Fruit fly (Drosophila melanogaster) whole organism, embryonic: ENCODE measurements around the gene fbl.

ENCODE experiments used
- Awh ChIP-seq: fragments of 200-800 bp; sonication (Bioruptor generic); IDR thresholded peaks from 2 replicates; pipeline ENCODE4, ENCODE4 v1.3.6; 2022; ENCODE audit warnings: missing biosample characterization, missing genetic modification characterization
- CG12071 ChIP-seq: fragments of 200-800 bp; sonication (Bioruptor generic); optimal IDR thresholded peaks from 3 replicates; lab custom pipeline; 2018; ENCODE audit warnings: missing biosample characterization, mild to moderate bottlenecking, missing genetic modification characterization
- CG12942 ChIP-seq: fragments of 200-800 bp; sonication (Bioruptor generic); optimal IDR thresholded peaks from 3 replicates; lab custom pipeline; 2016; ENCODE audit warnings: missing biosample characterization, missing genetic modification characterization
- CG13424 ChIP-seq: fragments of 200-800 bp; sonication (Bioruptor generic); optimal IDR thresholded peaks from 2 replicates; lab custom pipeline; 2019; ENCODE audit warnings: missing biosample characterization, mild to moderate bottlenecking, missing genetic modification characterization, moderate library complexity
- CG13775 ChIP-seq: fragments of 200-800 bp; sonication (Bioruptor generic); optimal IDR thresholded peaks from 3 replicates; lab custom pipeline; 2017; ENCODE audit warnings: missing biosample characterization, mild to moderate bottlenecking, missing genetic modification characterization
- CG16813 ChIP-seq: fragments of 200-800 bp; sonication (Bioruptor generic); IDR thresholded peaks from 3 replicates; pipeline ENCODE4 v1.3.6; 2022; ENCODE audit warnings: missing biosample characterization, missing genetic modification characterization; ENCODE audit not compliant: partially characterized antibody
- CG17802 ChIP-seq: fragments of 200-800 bp; sonication (Bioruptor generic); optimal IDR thresholded peaks from 2 replicates; lab custom pipeline; 2018; ENCODE audit warnings: missing biosample characterization, mild to moderate bottlenecking, missing genetic modification characterization, moderate library complexity
- CG18476 ChIP-seq: fragments of 200-800 bp; sonication (Bioruptor generic); optimal IDR thresholded peaks from 2 replicates; lab custom pipeline; 2016; ENCODE audit warnings: missing biosample characterization, mild to moderate bottlenecking, missing genetic modification characterization
- CG3407 ChIP-seq: fragments of 200-800 bp; sonication (Bioruptor generic); optimal IDR thresholded peaks from 2 replicates; lab custom pipeline; 2018; ENCODE audit warnings: missing biosample characterization, mild to moderate bottlenecking, missing genetic modification characterization
- CG6254 ChIP-seq: fragments of 200-800 bp; sonication (Bioruptor generic); optimal IDR thresholded peaks from 3 replicates; lab custom pipeline; 2017; ENCODE audit warnings: mild to moderate bottlenecking, missing biosample characterization, missing genetic modification reagents, missing genetic modification characterization
- CG9437 ChIP-seq: fragments of 200-800 bp; sonication (Bioruptor generic); optimal IDR thresholded peaks from 2 replicates; lab custom pipeline; 2018; ENCODE audit warnings: missing biosample characterization, mild to moderate bottlenecking, missing genetic modification characterization
- Dek ChIP-seq: fragments of 200-800 bp; sonication (Bioruptor generic); optimal IDR thresholded peaks from 3 replicates; lab custom pipeline; 2019; ENCODE audit warnings: missing biosample characterization, mild to moderate bottlenecking, missing genetic modification characterization, moderate library complexity
- Dfd ChIP-seq, 2 experiments: fragments of >200 bp; optimal IDR thresholded peaks; 2 replicates each; lab custom pipeline; 2017; ENCODE audit warnings: missing biosample characterization in 2 of 2, missing genetic modification characterization in 2 of 2
- Dll ChIP-seq: fragments of 200-800 bp; sonication (Bioruptor generic); IDR thresholded peaks from 4 replicates; pipeline ENCODE4 v1.3.6; 2022; ENCODE audit warnings: missing biosample characterization, missing genetic modification characterization; ENCODE audit not compliant: partially characterized antibody
- Dp ChIP-seq: fragments of 200-800 bp; sonication (Bioruptor generic); optimal IDR thresholded peaks from 2 replicates; lab custom pipeline; 2018; ENCODE audit warnings: missing biosample characterization, mild to moderate bottlenecking, missing genetic modification characterization, moderate library complexity
- Hr51 ChIP-seq, 2 experiments: fragments of 200-800 bp; sonication (Bioruptor generic); optimal IDR thresholded peaks; 2 replicates in 1 of 2; 3 replicates in 1 of 2; lab custom pipeline; 2016 to 2018; ENCODE audit warnings: missing biosample characterization in 2 of 2, missing genetic modification characterization in 2 of 2, mild to moderate bottlenecking in 1 of 2, moderate library complexity in 1 of 2
- Lpt ChIP-seq: fragments of >200 bp; optimal IDR thresholded peaks from 2 replicates; lab custom pipeline; 2018; ENCODE audit warnings: missing biosample characterization, missing genetic modification characterization
- Med ChIP-seq: fragments of 200-800 bp; sonication (Bioruptor generic); peaks from one replicate; lab custom pipeline; 2016; ENCODE audit warnings: missing biosample characterization, missing genetic modification characterization, mild to moderate bottlenecking, inconsistent platforms, moderate library complexity
- Pdp1 ChIP-seq, 2 experiments: fragments of 200-800 bp; sonication (Bioruptor generic); optimal IDR thresholded peaks; 3 replicates each; lab custom pipeline; 2016; ENCODE audit warnings: missing biosample characterization in 2 of 2, missing genetic modification characterization in 2 of 2, mild to moderate bottlenecking in 1 of 2, moderate library complexity in 1 of 2
- Scr ChIP-seq: fragments of 200-800 bp; sonication (Bioruptor generic); IDR thresholded peaks from 2 replicates; pipeline ENCODE4 v1.3.6; 2022; ENCODE audit warnings: missing biosample characterization, missing genetic modification characterization; ENCODE audit not compliant: partially characterized antibody
- Sox102F ChIP-seq: fragments of 200-800 bp; sonication (Bioruptor generic); optimal IDR thresholded peaks from 2 replicates; lab custom pipeline; 2018; ENCODE audit warnings: missing biosample characterization, mild to moderate bottlenecking, missing genetic modification characterization, moderate library complexity
- TFAM ChIP-seq: fragments of 200-800 bp; sonication (Bioruptor generic); optimal IDR thresholded peaks from 2 replicates; lab custom pipeline; 2017; ENCODE audit warnings: missing biosample characterization, missing genetic modification characterization, inconsistent platforms
- Trl ChIP-seq, 3 experiments: fragments of >200 bp in 2 of 3; fragments of 200-800 bp in 1 of 3; sonication (Bioruptor generic) in 1 of 3; optimal IDR thresholded peaks; 2 replicates in 1 of 3; 3 replicates in 2 of 3; lab custom pipeline; 2016 to 2017; ENCODE audit warnings: missing biosample characterization in 1 of 3, missing genetic modification characterization in 1 of 3
- bcd ChIP-seq: fragments of 200-800 bp; sonication (Bioruptor generic); optimal IDR thresholded peaks from 2 replicates; lab custom pipeline; 2017; ENCODE audit warnings: missing biosample characterization, mild to moderate bottlenecking, missing genetic modification characterization
- bigmax ChIP-seq: fragments of 200-800 bp; sonication (Bioruptor generic); optimal IDR thresholded peaks from 2 replicates; lab custom pipeline; 2018; ENCODE audit warnings: missing biosample characterization, mild to moderate bottlenecking, missing genetic modification characterization
- dpn ChIP-seq, 2 experiments: fragments of 200-800 bp; sonication (Bioruptor generic); optimal IDR thresholded peaks; 3 replicates each; lab custom pipeline; 2016; ENCODE audit warnings: missing biosample characterization in 2 of 2, missing genetic modification characterization in 2 of 2
- gcm ChIP-seq: fragments of 200-800 bp; sonication (Bioruptor generic); optimal IDR thresholded peaks from 2 replicates; lab custom pipeline; 2019; ENCODE audit warnings: missing biosample characterization, mild to moderate bottlenecking, missing genetic modification characterization, moderate library complexity
- psq ChIP-seq: fragments of 200-800 bp; sonication (Bioruptor generic); optimal IDR thresholded peaks from 2 replicates; lab custom pipeline; 2017; ENCODE audit warnings: missing biosample characterization, missing genetic modification characterization
- rib ChIP-seq: fragments of 200-800 bp; sonication (Bioruptor generic); IDR thresholded peaks from 2 replicates; pipeline ENCODE4 v1.3.6; 2022; ENCODE audit warnings: missing biosample characterization, missing genetic modification characterization
- ro ChIP-seq: fragments of 200-800 bp; sonication (Bioruptor generic); IDR thresholded peaks from 2 replicates; pipeline ENCODE4 v1.3.6; 2022; ENCODE audit warnings: missing biosample characterization, missing genetic modification characterization
- run ChIP-seq: fragments of 200-800 bp; sonication (Bioruptor generic); optimal IDR thresholded peaks from 3 replicates; lab custom pipeline; 2018; ENCODE audit warnings: missing biosample characterization, mild to moderate bottlenecking, missing genetic modification characterization
- sc ChIP-seq, 3 experiments: fragments of >200 bp in 2 of 3; fragments of 200-800 bp in 1 of 3; sonication (Bioruptor generic) in 1 of 3; optimal IDR thresholded peaks; 2 replicates in 2 of 3; 3 replicates in 1 of 3; lab custom pipeline; 2017; ENCODE audit warnings: mild to moderate bottlenecking in 1 of 3, missing biosample characterization in 1 of 3, missing genetic modification characterization in 1 of 3, missing genetic modification reagents in 1 of 3
- scrt ChIP-seq: fragments of 200-800 bp; sonication (Bioruptor generic); optimal IDR thresholded peaks from 2 replicates; lab custom pipeline; 2018; ENCODE audit warnings: missing biosample characterization, mild to moderate bottlenecking, missing genetic modification characterization, moderate library complexity
- sens ChIP-seq: fragments of 200-800 bp; sonication (Bioruptor generic); peaks from one replicate; lab custom pipeline; 2016; ENCODE audit warnings: missing biosample characterization, missing genetic modification characterization
- sim ChIP-seq: fragments of 200-800 bp; sonication (Bioruptor generic); IDR thresholded peaks from 2 replicates; pipeline ENCODE4 v1.3.6; 2022; ENCODE audit warnings: missing biosample characterization, missing genetic modification characterization
- stc ChIP-seq: fragments of 200-800 bp; sonication (Bioruptor generic); IDR thresholded peaks from 2 replicates; pipeline ENCODE4 v1.3.6; 2022; ENCODE audit warnings: missing biosample characterization, missing genetic modification characterization
- twi ChIP-seq: fragments of 200-800 bp; optimal IDR thresholded peaks from 2 replicates; lab custom pipeline; 2019; ENCODE audit warnings: missing biosample characterization, mild to moderate bottlenecking, missing genetic modification characterization, moderate library complexity
- unc-4 ChIP-seq: fragments of 200-800 bp; sonication (Bioruptor generic); IDR thresholded peaks from 2 replicates; pipeline ENCODE4 v1.3.6; 2022; ENCODE audit warnings: missing biosample characterization, missing genetic modification characterization; ENCODE audit not compliant: partially characterized antibody

fbl gene

DNA sequence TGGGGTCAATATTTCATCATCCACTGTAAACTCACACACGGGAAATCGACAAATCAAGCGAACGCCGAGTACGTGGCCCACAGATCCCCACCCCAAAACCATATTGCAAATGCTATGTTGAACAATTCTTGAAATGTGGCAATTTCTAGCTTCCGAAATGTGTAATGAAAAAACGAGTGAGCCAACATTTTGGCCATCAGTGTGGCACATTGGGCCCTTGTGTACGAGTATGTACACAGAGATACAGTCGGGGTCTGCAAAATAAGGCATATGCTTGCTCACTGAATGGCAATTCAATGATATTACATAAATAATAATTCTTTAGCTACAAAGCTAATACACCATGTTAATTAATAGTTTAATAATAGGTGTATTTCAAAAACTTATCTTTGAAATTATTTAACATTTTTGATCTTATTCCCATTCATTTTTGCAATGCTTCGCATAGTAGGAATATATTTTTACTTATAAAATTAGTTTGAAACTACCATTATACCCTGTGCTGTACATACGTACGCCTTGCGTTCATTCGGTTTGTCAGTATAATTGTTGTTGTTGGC, 15.4 kb downstream of the fbl start (continued):
- TF ChIP-seq dpn (GFP tag; optimal IDR thresholded peaks at IDR 0.05; lab: Kevin White, UChicago) (peak; percentile 84 to 88), twi (peak; percentile 67), CG13424 (tag; lab: Kevin White, UChicago) (peak; percentile 94), rib (peak; percentile 84), Trl (optimal IDR thresholded peaks at IDR 0.05; lab: Kevin White, UChicago) (no peak), Trl (GFP tag; optimal IDR thresholded peaks at IDR 0.05; lab: Kevin White, UChicago) (peak; percentile 76), CG13775 (GFP tag; lab: Kevin White, UChicago) (peak; percentile 87), gcm (GFP tag; lab: Kevin White, UChicago) (peak; percentile 89), scrt (GFP tag; lab: Kevin White, UChicago) (peak; percentile 73), Dp (GFP tag; lab: Kevin White, UChicago) (peak; percentile 3), bigmax (GFP tag; lab: Kevin White, UChicago) (no peak), run (tag; lab: Kevin White, UChicago) (peak; percentile 86), Awh (GFP tag; lab: Robert Waterston, UW) (peak; percentile 84), Scr (GFP tag; lab: Robert Waterston, UW) (no peak), CG6254 (GFP tag; lab: Kevin White, UChicago) (peak; percentile 55), stc (peak; percentile 84), sc (optimal IDR thresholded peaks at IDR 0.05; lab: Kevin White, UChicago) (no peak), sc (GFP tag; optimal IDR thresholded peaks at IDR 0.05; lab: Kevin White, UChicago) (peak; percentile 64), CG16813 (GFP tag; lab: Robert Waterston, UW) (no peak), CG18476 (GFP tag; lab: Kevin White, UChicago) (peak; percentile 85), CG9437 (GFP tag; lab: Kevin White, UChicago) (peak; percentile 85), CG3407 (GFP tag; lab: Kevin White, UChicago) (peak; percentile 65), Dek (peak; percentile 86), Dfd (GFP tag; optimal IDR thresholded peaks at IDR 0.05; lab: Kevin White, UChicago) (no peak), unc-4 (GFP tag; lab: Robert Waterston, UW) (no peak), TFAM (GFP tag; lab: Kevin White, UChicago) (peak; percentile 20), CG12942 (peak; percentile 74), sim (GFP tag; lab: Robert Waterston, UW) (peak; percentile 24; the same call in 1 of the 2 replicates), psq (peak; percentile 70), Lpt (GFP tag; lab: Kevin White, UChicago) (no peak), ro (GFP tag; lab: Robert Waterston, UW) (peak; percentile 71), CG17802 (tag; lab: Kevin White, UChicago) (peak; percentile 23), CG12071 (GFP tag; lab: Kevin White, UChicago) (peak; percentile 77), Sox102F (GFP tag; lab: Kevin White, UChicago) (peak; percentile 92), Dll (GFP tag; lab: Robert Waterston, UW) (no peak)

DNA sequence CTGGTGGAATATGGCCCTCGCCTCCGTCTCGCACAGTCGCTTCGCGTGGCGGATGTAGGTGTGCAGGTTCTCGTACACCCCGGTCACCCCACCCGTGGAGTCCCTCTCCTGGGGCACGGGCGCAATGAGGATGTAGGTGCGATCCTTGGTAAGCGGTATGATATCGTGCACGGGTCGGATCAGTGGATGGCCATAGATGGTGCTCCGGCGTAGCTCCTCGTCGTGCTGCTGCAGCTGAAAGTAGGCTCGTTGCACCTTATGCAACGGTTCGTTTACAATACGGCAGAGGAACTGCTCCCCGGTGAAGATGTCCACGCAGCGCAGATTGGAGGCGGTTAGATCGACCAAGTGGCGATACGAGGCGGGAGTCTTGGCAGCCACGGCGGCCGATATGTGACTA, 16.3 kb downstream of the fbl start:
- peak; percentile 17 for TF ChIP-seq Med
- peak in 1 of 2 experiments; percentile 5 for TF ChIP-seq Hr51 (GFP tag; optimal IDR thresholded peaks at IDR 0.05; lab: Kevin White, UChicago)
- TF ChIP-seq bcd (GFP tag; lab: Kevin White, UChicago), result no peak
- TF ChIP-seq Pdp1 (GFP tag; optimal IDR thresholded peaks at IDR 0.05; lab: Kevin White, UChicago), result peak in 1 of 2 experiments; percentile 10
- TF ChIP-seq sens (GFP tag; lab: Kevin White, UChicago), result peak; percentile 82
